Worm (Caenorhabditis elegans): ENCODE measurements around the gene F01D5.2.
A peak's percentile ranks its signal among the peaks of the same experiment; 100 is the strongest.

DNA sequence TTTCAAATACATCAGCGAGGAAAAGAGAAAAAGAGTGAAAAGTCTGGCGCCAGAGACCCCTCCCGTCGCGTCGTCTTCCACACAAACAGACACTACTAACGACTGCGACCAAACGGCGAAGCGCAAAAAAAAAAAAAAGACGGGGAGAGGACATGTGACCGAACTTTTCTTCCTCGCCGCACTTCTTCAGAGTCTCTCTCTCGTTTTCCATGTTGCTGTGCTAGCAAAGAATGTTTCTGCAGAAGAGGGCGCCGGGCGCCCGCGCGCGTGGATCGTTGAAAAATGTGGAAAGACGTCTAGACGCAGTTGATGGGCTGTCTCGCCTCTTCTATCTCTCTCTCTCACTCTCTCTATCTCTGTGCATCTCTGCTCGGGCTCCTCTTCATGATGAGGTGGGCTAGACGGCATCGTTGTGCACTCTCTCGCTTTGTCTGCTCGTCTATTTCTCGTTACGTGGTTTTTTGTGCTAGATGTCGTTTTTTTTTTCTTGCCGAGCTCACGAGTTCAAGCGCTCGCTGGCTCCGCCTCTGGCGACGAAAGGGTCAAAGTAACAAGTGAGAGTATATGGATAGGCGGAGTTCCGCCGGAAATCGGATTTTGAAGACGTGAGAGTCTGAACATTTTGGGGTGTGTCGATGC, 41.5 kb upstream of the F01D5.2 start:
- TF ChIP-seq ceh-82 (tag; optimal IDR thresholded peaks at IDR 0.05) (peak; percentile 35), ZK546.5 (tag; optimal IDR thresholded peaks at IDR 0.05) (peak; percentile 29), zag-1 (tag; optimal IDR thresholded peaks at IDR 0.05) (peak; percentile 92), ztf-11 (tag; optimal IDR thresholded peaks at IDR 0.05) (no peak)

All from whole organism, L2 larva.